Fruit fly (Drosophila melanogaster) whole organism, embryonic: ENCODE results near the gene D12.

Experiments
- Atf3 ChIP-seq: fragments of 200-800 bp; sonication (Bioruptor generic); optimal IDR thresholded peaks from 3 replicates; lab custom pipeline; 2016; ENCODE audit warnings: missing biosample characterization, missing genetic modification characterization
- CG10267 ChIP-seq: fragments of 200-800 bp; sonication (Bioruptor generic); optimal IDR thresholded peaks from 2 replicates; lab custom pipeline; 2018; ENCODE audit warnings: missing biosample characterization, mild to moderate bottlenecking, missing genetic modification characterization, moderate library complexity
- CG10321 ChIP-seq: fragments of 200-800 bp; sonication (Bioruptor generic); IDR thresholded peaks from 2 replicates; pipeline ENCODE4 v1.3.6; 2022; ENCODE audit warnings: missing biosample characterization, missing genetic modification characterization
- CG10431 ChIP-seq: fragments of 200-800 bp; sonication (Bioruptor generic); optimal IDR thresholded peaks from 3 replicates; lab custom pipeline; 2018; ENCODE audit warnings: missing biosample characterization, mild to moderate bottlenecking, missing genetic modification characterization
- CG11560 ChIP-seq: fragments of 200-800 bp; sonication (Bioruptor generic); IDR thresholded peaks from 3 replicates; pipeline ENCODE4 v1.3.6; 2022; ENCODE audit warnings: missing biosample characterization, missing genetic modification characterization
- CG12071 ChIP-seq: fragments of 200-800 bp; sonication (Bioruptor generic); optimal IDR thresholded peaks from 3 replicates; lab custom pipeline; 2018; ENCODE audit warnings: missing biosample characterization, mild to moderate bottlenecking, missing genetic modification characterization
- CG13287 ChIP-seq: fragments of 200-800 bp; sonication (Bioruptor generic); IDR thresholded peaks from 2 replicates; pipeline ENCODE4 v1.3.6; 2022; ENCODE audit warnings: missing biosample characterization, missing genetic modification characterization; ENCODE audit not compliant: partially characterized antibody
- CG13424 ChIP-seq: fragments of 200-800 bp; sonication (Bioruptor generic); optimal IDR thresholded peaks from 2 replicates; lab custom pipeline; 2019; ENCODE audit warnings: missing biosample characterization, mild to moderate bottlenecking, missing genetic modification characterization, moderate library complexity
- CG16813 ChIP-seq: fragments of 200-800 bp; sonication (Bioruptor generic); IDR thresholded peaks from 3 replicates; pipeline ENCODE4 v1.3.6; 2022; ENCODE audit warnings: missing biosample characterization, missing genetic modification characterization; ENCODE audit not compliant: partially characterized antibody
- CG17186 ChIP-seq: fragments of 200-800 bp; sonication (Bioruptor generic); optimal IDR thresholded peaks from 3 replicates; lab custom pipeline; 2017; ENCODE audit warnings: missing biosample characterization, missing genetic modification reagents, missing genetic modification characterization
- CG17612 ChIP-seq: fragments of 200-800 bp; sonication (Bioruptor generic); IDR thresholded peaks from 2 replicates; pipeline ENCODE4 v1.3.6; 2022; ENCODE audit warnings: missing biosample characterization, missing genetic modification characterization
- CG2129 ChIP-seq: fragments of 200-800 bp; sonication (Bioruptor generic); IDR thresholded peaks from 2 replicates; pipeline ENCODE4 v1.3.6; 2022; ENCODE audit warnings: missing biosample characterization, missing genetic modification characterization; ENCODE audit not compliant: partially characterized antibody
- CG34422 ChIP-seq: fragments of 200-800 bp; sonication (Bioruptor generic); IDR thresholded peaks from 3 replicates; pipeline ENCODE4 v1.3.6; 2022; ENCODE audit warnings: missing biosample characterization, missing genetic modification characterization
- CG3995 ChIP-seq: fragments of 200-800 bp; sonication (Bioruptor generic); optimal IDR thresholded peaks from 3 replicates; lab custom pipeline; 2016; ENCODE audit warnings: missing biosample characterization, missing genetic modification characterization
- CG4617 ChIP-seq: fragments of 200-800 bp; sonication (Bioruptor generic); optimal IDR thresholded peaks from 3 replicates; lab custom pipeline; 2016; ENCODE audit warnings: missing biosample characterization, missing genetic modification characterization, borderline replicate concordance
- CG6854 ChIP-seq: fragments of 200-800 bp; sonication (Bioruptor generic); optimal IDR thresholded peaks from 3 replicates; lab custom pipeline; 2017; ENCODE audit warnings: missing biosample characterization, mild to moderate bottlenecking, missing genetic modification characterization
- CG8089 ChIP-seq: fragments of 200-800 bp; sonication (Bioruptor generic); optimal IDR thresholded peaks from 3 replicates; lab custom pipeline; 2016; ENCODE audit warnings: missing biosample characterization, missing genetic modification characterization
- CHES-1-like ChIP-seq: fragments of 200-800 bp; sonication (Bioruptor generic); optimal IDR thresholded peaks from 2 replicates; lab custom pipeline; 2016; ENCODE audit warnings: missing biosample characterization, missing genetic modification characterization
- Dp ChIP-seq: fragments of 200-800 bp; sonication (Bioruptor generic); optimal IDR thresholded peaks from 2 replicates; lab custom pipeline; 2018; ENCODE audit warnings: missing biosample characterization, mild to moderate bottlenecking, missing genetic modification characterization, moderate library complexity
- E2f2 ChIP-seq: fragments of 200-800 bp; sonication (Bioruptor generic); IDR thresholded peaks from 2 replicates; pipeline ENCODE4 v1.3.6; 2022; ENCODE audit warnings: missing biosample characterization, missing genetic modification characterization
- Eip74EF ChIP-seq, 2 experiments: fragments of 200-800 bp in 1 of 2; fragments of >200 bp in 1 of 2; sonication (Bioruptor generic) in 1 of 2; optimal IDR thresholded peaks; 2 replicates each; lab custom pipeline; 2017 to 2019; ENCODE audit warnings: missing biosample characterization in 2 of 2, missing genetic modification characterization in 2 of 2, mild to moderate bottlenecking in 1 of 2, moderate library complexity in 1 of 2
- HLH3B ChIP-seq: fragments of 200-800 bp; sonication (Bioruptor generic); IDR thresholded peaks from 2 replicates; pipeline ENCODE4 v1.3.6; 2022; ENCODE audit warnings: missing biosample characterization, missing genetic modification characterization
- MBD-R2 ChIP-seq: fragments of 200-800 bp; sonication (Bioruptor generic); IDR thresholded peaks from 2 replicates; pipeline ENCODE4 v1.3.6; 2022; ENCODE audit warnings: missing biosample characterization, missing genetic modification characterization
- MTF-1 ChIP-seq: fragments of 200-800 bp; sonication (Bioruptor generic); optimal IDR thresholded peaks from 2 replicates; lab custom pipeline; 2018; ENCODE audit warnings: missing biosample characterization, mild to moderate bottlenecking, missing genetic modification characterization, borderline replicate concordance
- Opbp ChIP-seq: fragments of 200-800 bp; sonication (Bioruptor generic); IDR thresholded peaks from 3 replicates; pipeline ENCODE4 v1.3.6; 2022; ENCODE audit warnings: missing biosample characterization, missing genetic modification characterization; ENCODE audit not compliant: partially characterized antibody
- PHDP ChIP-seq: fragments of 200-800 bp; sonication (Bioruptor generic); optimal IDR thresholded peaks from 3 replicates; lab custom pipeline; 2018; ENCODE audit warnings: missing biosample characterization, mild to moderate bottlenecking, missing genetic modification characterization, moderate library complexity
- abd-A ChIP-seq: fragments of 200-800 bp; sonication (Bioruptor generic); optimal IDR thresholded peaks from 3 replicates; lab custom pipeline; 2019; ENCODE audit warnings: missing biosample characterization, mild to moderate bottlenecking, missing genetic modification characterization, moderate library complexity
- ash1 ChIP-seq: fragments of 200-800 bp; sonication (Bioruptor generic); optimal IDR thresholded peaks from 2 replicates; lab custom pipeline; 2018; ENCODE audit warnings: missing biosample characterization, mild to moderate bottlenecking, missing genetic modification characterization
- bbx ChIP-seq: fragments of 200-800 bp; sonication (Bioruptor generic); IDR thresholded peaks from 2 replicates; pipeline ENCODE4 v1.3.6; 2022; ENCODE audit warnings: missing biosample characterization, missing genetic modification characterization; ENCODE audit not compliant: partially characterized antibody
- bigmax ChIP-seq: fragments of 200-800 bp; sonication (Bioruptor generic); optimal IDR thresholded peaks from 2 replicates; lab custom pipeline; 2018; ENCODE audit warnings: missing biosample characterization, mild to moderate bottlenecking, missing genetic modification characterization
- chif ChIP-seq, 2 experiments: fragments of 200-800 bp; sonication (Bioruptor generic); optimal IDR thresholded peaks; 3 replicates each; lab custom pipeline; 2016; ENCODE audit warnings: missing biosample characterization in 2 of 2, missing genetic modification characterization in 2 of 2
- crp ChIP-seq, 2 experiments: fragments of 200-800 bp; sonication (Bioruptor generic); optimal IDR thresholded peaks; 2 replicates in 1 of 2; 3 replicates in 1 of 2; lab custom pipeline; 2017; ENCODE audit warnings: missing biosample characterization in 2 of 2, missing genetic modification characterization in 2 of 2, mild to moderate bottlenecking in 1 of 2, moderate library complexity in 1 of 2
- eve ChIP-seq, 2 experiments: fragments of >200 bp; optimal IDR thresholded peaks; 2 replicates each; lab custom pipeline; 2017; ENCODE audit warnings: missing biosample characterization in 2 of 2, missing genetic modification characterization in 2 of 2
- fd102C ChIP-seq: fragments of 200-800 bp; sonication (Bioruptor generic); optimal IDR thresholded peaks from 2 replicates; lab custom pipeline; 2018; ENCODE audit warnings: missing biosample characterization, mild to moderate bottlenecking, missing genetic modification characterization, moderate library complexity
- ham ChIP-seq: fragments of 200-800 bp; sonication (Bioruptor generic); IDR thresholded peaks from 2 replicates; pipeline ENCODE4 v1.3.6; 2022; ENCODE audit warnings: missing biosample characterization, missing genetic modification characterization
- her ChIP-seq: fragments of 200-800 bp; sonication (Bioruptor generic); optimal IDR thresholded peaks from 2 replicates; lab custom pipeline; 2016; ENCODE audit warnings: missing biosample characterization, missing genetic modification characterization
- hth ChIP-seq: fragments of >200 bp; optimal IDR thresholded peaks from 2 replicates; lab custom pipeline; 2017; ENCODE audit warnings: inconsistent platforms
- inv ChIP-seq: fragments of 200-800 bp; sonication (Bioruptor generic); IDR thresholded peaks from 2 replicates; pipeline ENCODE4 v1.3.6; 2022; ENCODE audit warnings: missing biosample characterization, missing genetic modification characterization; ENCODE audit not compliant: partially characterized antibody
- kah ChIP-seq: fragments of 200-800 bp; sonication (Bioruptor generic); optimal IDR thresholded peaks from 2 replicates; lab custom pipeline; 2018; ENCODE audit warnings: missing biosample characterization, mild to moderate bottlenecking, missing genetic modification characterization
- nerfin-2 ChIP-seq: fragments of 200-800 bp; sonication (Bioruptor generic); IDR thresholded peaks from 2 replicates; pipeline ENCODE4 v1.3.6; 2022; ENCODE audit warnings: missing biosample characterization, missing genetic modification characterization; ENCODE audit not compliant: partially characterized antibody
- oc ChIP-seq: fragments of 200-800 bp; sonication (Bioruptor generic); optimal IDR thresholded peaks from 2 replicates; lab custom pipeline; 2018; ENCODE audit warnings: missing biosample characterization, mild to moderate bottlenecking, missing genetic modification characterization, moderate library complexity
- pan ChIP-seq, 4 experiments: fragments of >200 bp in 3 of 4; fragments of 200-800 bp in 1 of 4; sonication (Bioruptor generic) in 1 of 4; optimal IDR thresholded peaks in 3 of 4; IDR thresholded peaks in 1 of 4; 2 replicates each; pipeline versions ENCODE4 v1.3.6 to Lab custom; 2017 to 2022; ENCODE audit warnings: missing biosample characterization in 2 of 4, missing genetic modification characterization in 2 of 4, mixed read lengths in 1 of 4
- prd ChIP-seq, 3 experiments: fragments of >200 bp in 2 of 3; fragments of 200-800 bp in 1 of 3; sonication (Bioruptor generic) in 1 of 3; optimal IDR thresholded peaks in 2 of 3; IDR thresholded peaks in 1 of 3; 2 replicates in 2 of 3; 3 replicates in 1 of 3; pipeline versions ENCODE4 v1.3.6 to Lab custom; 2017 to 2022; ENCODE audit warnings: missing biosample characterization in 1 of 3, missing genetic modification characterization in 1 of 3
- pzg ChIP-seq: fragments of 200-800 bp; sonication (Bioruptor generic); optimal IDR thresholded peaks from 3 replicates; lab custom pipeline; 2018; ENCODE audit warnings: missing biosample characterization, mild to moderate bottlenecking, missing genetic modification characterization, moderate library complexity
- row ChIP-seq: fragments of 200-800 bp; sonication (Bioruptor generic); IDR thresholded peaks from 3 replicates; pipeline ENCODE4 v1.3.6; 2022; ENCODE audit warnings: missing biosample characterization, missing genetic modification characterization
- stwl ChIP-seq: fragments of 200-800 bp; sonication (Bioruptor generic); optimal IDR thresholded peaks from 3 replicates; lab custom pipeline; 2018; ENCODE audit warnings: missing biosample characterization, mild to moderate bottlenecking, missing genetic modification characterization, moderate library complexity
- toy ChIP-seq: fragments of 200-800 bp; sonication (Bioruptor generic); IDR thresholded peaks from 2 replicates; pipeline ENCODE4 v1.3.6; 2022; ENCODE audit warnings: missing biosample characterization, missing genetic modification characterization

The D12 gene

DNA sequence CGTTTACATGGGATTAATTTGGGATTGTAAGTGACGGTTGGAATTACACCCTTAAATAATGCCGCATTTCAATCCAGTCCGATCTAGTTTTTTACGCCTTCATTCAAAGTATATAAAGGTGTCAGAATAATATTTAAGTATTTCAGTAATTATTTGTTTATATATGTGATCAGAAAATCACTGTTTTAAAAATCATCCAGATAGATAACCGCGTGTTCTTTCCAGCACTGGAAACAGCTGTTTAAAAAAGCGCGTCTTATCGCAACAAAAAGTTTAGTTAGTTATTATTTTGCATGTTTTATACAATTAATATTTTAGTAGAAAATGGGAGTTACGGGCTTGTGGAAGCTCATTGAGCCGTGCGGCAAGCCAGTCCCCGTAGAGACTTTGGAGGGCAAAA is 887 bp upstream of the D12 start, which contains the start of gene mus201:
Gene mus201, plus strand, starts transcription at position 118 of the 400 bp plus-strand sequence.
- TF ChIP-seq CG13424 (tag; lab: Kevin White, UChicago) (no peak), CG10267 (peak; percentile 76), PHDP (tag; lab: Kevin White, UChicago) (no peak), ham (no peak), MTF-1 (GFP tag; lab: Kevin White, UChicago) (no peak), CG16813 (GFP tag; lab: Robert Waterston, UW) (no peak), Atf3 (GFP tag; lab: Kevin White, UChicago) (no peak), abd-A (tag; lab: Kevin White, UChicago) (no peak), stwl (peak; percentile 19), CG10321 (GFP tag; lab: Robert Waterston, UW) (no peak), CHES-1-like (no peak), CG13287 (GFP tag; lab: Robert Waterston, UW) (no peak; the same call in 1 of the 2 replicates), chif (GFP tag; optimal IDR thresholded peaks at IDR 0.05; lab: Kevin White, UChicago) (no peak), hth (no peak), kah (GFP tag; lab: Kevin White, UChicago) (no peak), ash1 (GFP tag; lab: Kevin White, UChicago) (no peak), inv (GFP tag; lab: Robert Waterston, UW) (no peak), CG2129 (GFP tag; lab: Robert Waterston, UW) (no peak), CG6854 (GFP tag; lab: Kevin White, UChicago) (no peak), CG8089 (GFP tag; lab: Kevin White, UChicago) (no peak), pzg (GFP tag; lab: Kevin White, UChicago) (peak; percentile 23), Opbp (GFP tag; lab: Robert Waterston, UW) (no peak), CG34422 (no peak), CG17612 (GFP tag; lab: Robert Waterston, UW) (no peak), CG17186 (peak; percentile 13), E2f2 (GFP tag; lab: Robert Waterston, UW) (peak; percentile 47; the same call in 1 of the 2 replicates), nerfin-2 (GFP tag; lab: Robert Waterston, UW) (no peak), MBD-R2 (GFP tag; lab: Robert Waterston, UW) (peak; percentile 79), Dp (GFP tag; lab: Kevin White, UChicago) (peak; percentile 41), pan (optimal IDR thresholded peaks at IDR 0.05; lab: Kevin White, UChicago) (no peak), pan (GFP tag; optimal IDR thresholded peaks at IDR 0.05 in 1 of 2, IDR thresholded peaks at IDR 0.05 in 1 of 2) (no peak), oc (tag; lab: Kevin White, UChicago) (no peak), prd (optimal IDR thresholded peaks at IDR 0.05; lab: Kevin White, UChicago) (no peak), prd (GFP tag; IDR thresholded peaks at IDR 0.05; lab: Robert Waterston, UW) (no peak), CG3995 (peak; percentile 97), CG10431 (peak; percentile 68), Eip74EF (GFP tag; optimal IDR thresholded peaks at IDR 0.05; lab: Kevin White, UChicago) (no peak), HLH3B (GFP tag; lab: Robert Waterston, UW) (no peak), her (GFP tag; lab: Kevin White, UChicago) (no peak), fd102C (GFP tag; lab: Kevin White, UChicago) (no peak), eve (GFP tag; optimal IDR thresholded peaks at IDR 0.05; lab: Kevin White, UChicago) (no peak), CG12071 (GFP tag; lab: Kevin White, UChicago) (no peak), crp (GFP tag; optimal IDR thresholded peaks at IDR 0.05; lab: Kevin White, UChicago) (peak in 1 of 2 experiments; percentile 80), toy (GFP tag; lab: Robert Waterston, UW) (no peak), bigmax (no peak), CG11560 (no peak), bbx (no peak), CG4617 (GFP tag; lab: Kevin White, UChicago) (no peak), row (peak; percentile 32; the same call in 1 of the 3 replicates)
